Fruit fly (Drosophila melanogaster): ENCODE measurements around the gene Srp14.

- TF ChIP-seq net (GFP tag; optimal IDR thresholded peaks at IDR 0.05) (no peak), CG6854 (GFP tag; optimal IDR thresholded peaks at IDR 0.05) (no peak), Smox (GFP tag; optimal IDR thresholded peaks at IDR 0.05) (no peak), CG31627 (GFP tag; optimal IDR thresholded peaks at IDR 0.05) (peak; percentile 79), topi (GFP tag; optimal IDR thresholded peaks at IDR 0.05) (peak; percentile 78), dac (GFP tag; optimal IDR thresholded peaks at IDR 0.05) (no peak), CG7368 (GFP tag; optimal IDR thresholded peaks at IDR 0.05) (no peak), vri (GFP tag; optimal IDR thresholded peaks at IDR 0.05) (no peak), Blimp-1 (GFP tag; optimal IDR thresholded peaks at IDR 0.05) (peak; percentile 31), salr (GFP tag; optimal IDR thresholded peaks at IDR 0.05) (no peak), CG8632 (GFP tag; optimal IDR thresholded peaks at IDR 0.05) (peak; percentile 55), eg (GFP tag; IDR thresholded peaks at IDR 0.05) (peak; percentile 80), Lpt (GFP tag; optimal IDR thresholded peaks at IDR 0.05) (peak; percentile 32), OdsH (GFP tag; optimal IDR thresholded peaks at IDR 0.05) (no peak)
These were observed at the start of gene Srp14, which contains the start of gene EloB for dm6 chr3R:20579816-20580215.

Measured in whole organism, prepupa.